Fruit fly (Drosophila melanogaster): ENCODE results near the gene CG3225.

The CG3225 gene

dm6 chr2L:4793780-4794523, 24.1 kb downstream of the CG3225 start, which contains the start of gene fipi:
Gene fipi, minus strand, starts transcription at chr2L:4794044.
- TF ChIP-seq CG8478 (optimal IDR thresholded peaks at IDR 0.05) (no peak), usp (GFP tag; optimal IDR thresholded peaks at IDR 0.05) (no peak)
